Worm (Caenorhabditis elegans): ENCODE measurements around the gene str-150.
A peak's percentile ranks its signal among the peaks of the same experiment; 100 is the strongest.

Gene str-150

ce11 chrV:16589488-16589887, 6.4 kb downstream of the str-150 start:
- TF ChIP-seq snpc-4 (GFP tag; optimal IDR thresholded peaks at IDR 0.05) (no peak), snpc-4 (tag; optimal IDR thresholded peaks at IDR 0.05) (peak in 2 of 4 experiments; percentile 31 to 58), Y79H2A.3 (GFP tag; conservative IDR thresholded peaks at IDR 0.05) (no peak), F49E8.2 (tag; optimal IDR thresholded peaks at IDR 0.05; ENCODE audit: insufficient read depth) (no peak)

ce11 chrV:16591992-16592798, 9.1 kb downstream of the str-150 start, which contains the start of gene srh-269:
Gene srh-269, minus strand, starts transcription at chrV:16592042.
- TF ChIP-seq sea-2 (GFP tag; IDR thresholded peaks at IDR 0.05) (0 out of 2 replicates have a peak, but pooled peaks have one; percentile 55), pbrm-1 (GFP tag; IDR thresholded peaks at IDR 0.05) (peak; percentile 86), mxl-1 (tag; optimal IDR thresholded peaks at IDR 0.05) (peak; percentile 56), hsf-1 (GFP tag; IDR thresholded peaks at IDR 0.05) (peak; percentile 61; the same call in 1 of the 2 replicates), tlf-1 (GFP tag; optimal IDR thresholded peaks at IDR 0.05) (peak; percentile 70), ceh-27 (GFP tag; optimal IDR thresholded peaks at IDR 0.05) (peak; percentile 56), lin-54 (GFP tag; optimal IDR thresholded peaks at IDR 0.05) (peak; percentile 77), B0019.2 (GFP tag; conservative IDR thresholded peaks at IDR 0.05) (no peak), nfyb-1 (GFP tag; IDR thresholded peaks at IDR 0.05) (peak; percentile 95), bed-1 (GFP tag; IDR thresholded peaks at IDR 0.05) (no peak), mel-28 (tag; optimal IDR thresholded peaks at IDR 0.05; ENCODE audit: borderline replicate concordance) (peak; percentile 13), snpc-4 (GFP tag; optimal IDR thresholded peaks at IDR 0.05) (peak; percentile 51), snpc-4 (tag; optimal IDR thresholded peaks at IDR 0.05) (peak; percentile 30 to 86 (median 58)), F52B5.7 (tag; optimal IDR thresholded peaks at IDR 0.05) (peak; percentile 96), lir-1 (GFP tag; conservative IDR thresholded peaks at IDR 0.05) (peak; percentile 63), efl-1 (GFP tag; optimal IDR thresholded peaks at IDR 0.05) (no peak), xnd-1 (tag; optimal IDR thresholded peaks at IDR 0.05) (no peak), snpc-3.4 (tag; optimal IDR thresholded peaks at IDR 0.05) (peak; percentile 72), hmg-1.2 (GFP tag; IDR thresholded peaks at IDR 0.05) (peak; percentile 81), zfh-2 (GFP tag; conservative IDR thresholded peaks at IDR 0.05) (peak; percentile 46; the same call in 1 of the 2 replicates), C06A6.2 (GFP tag; conservative IDR thresholded peaks at IDR 0.05) (peak; percentile 77), nhr-80 (tag; optimal IDR thresholded peaks at IDR 0.05) (peak; percentile 88), ztf-28 (GFP tag; IDR thresholded peaks at IDR 0.05) (peak; percentile 76; the same call in 1 of the 2 replicates), dox-1 (GFP tag; IDR thresholded peaks at IDR 0.05) (peak; percentile 56; the same call in 1 of the 2 replicates), Y79H2A.3 (GFP tag; conservative IDR thresholded peaks at IDR 0.05) (no peak), unc-62 (GFP tag; optimal IDR thresholded peaks at IDR 0.05) (no peak), lag-1 (GFP tag; IDR thresholded peaks at IDR 0.05) (no peak), snpc-1.1 (tag; optimal IDR thresholded peaks at IDR 0.05; ENCODE audit: insufficient read depth) (peak; percentile 67), nfya-2 (GFP tag; IDR thresholded peaks at IDR 0.05) (no peak), ceh-100 (GFP tag; IDR thresholded peaks at IDR 0.05) (peak; percentile 75), Y95B8A.8 (GFP tag; IDR thresholded peaks at IDR 0.05) (peak; percentile 79), F57A8.1 (GFP tag; optimal IDR thresholded peaks at IDR 0.05) (no peak), fkh-3 (tag; optimal IDR thresholded peaks at IDR 0.05) (peak; percentile 95), D2030.7 (GFP tag; IDR thresholded peaks at IDR 0.05) (peak; percentile 68), F23B12.7 (tag; optimal IDR thresholded peaks at IDR 0.05; ENCODE audit: insufficient read depth) (no peak), let-526 (GFP tag; IDR thresholded peaks at IDR 0.05) (peak; percentile 87), ztf-3 (GFP tag; optimal IDR thresholded peaks at IDR 0.05) (no peak), gei-17 (GFP tag; optimal IDR thresholded peaks at IDR 0.05) (peak; percentile 51), cebp-2 (GFP tag; IDR thresholded peaks at IDR 0.05) (peak; percentile 87; the same call in 1 of the 2 replicates), Y53G8AR.9 (GFP tag; conservative IDR thresholded peaks at IDR 0.05) (peak; percentile 96), K11D2.4 (GFP tag; IDR thresholded peaks at IDR 0.05) (peak; percentile 88), dpff-1 (tag; optimal IDR thresholded peaks at IDR 0.05) (peak; percentile 6), die-1 (tag; optimal IDR thresholded peaks at IDR 0.05) (peak; percentile 85)

Data from whole organism, young adult.